Worm (Caenorhabditis elegans): Measurements from ENCODE around the gene F46C3.6.

DNA sequence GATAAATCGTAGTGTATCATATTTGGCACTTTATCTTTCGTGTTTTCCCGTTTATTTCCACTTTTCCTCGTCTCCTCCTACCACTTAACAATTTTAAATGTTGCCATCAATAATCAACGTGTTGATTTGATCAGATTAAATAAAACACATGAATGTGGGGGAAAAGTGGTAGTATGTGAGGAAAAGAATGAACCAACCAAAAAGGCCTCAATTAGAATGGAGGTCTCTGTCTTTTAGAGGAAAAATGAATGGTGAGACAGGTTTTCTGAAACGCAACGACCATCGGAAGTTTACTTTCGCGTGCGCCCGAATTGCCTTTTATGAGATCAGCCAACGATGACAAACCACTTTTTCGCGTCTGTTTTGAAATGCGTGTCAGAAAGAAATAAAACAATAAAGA, 32.4 kb upstream of the F46C3.6 start:
- TF ChIP-seq him-1 (tag; optimal IDR thresholded peaks at IDR 0.05) (no peak), W03F9.2 (tag; optimal IDR thresholded peaks at IDR 0.05) (no peak)

Measured in whole organism, L4/young adult.